Worm (Caenorhabditis elegans): Measurements from ENCODE around the gene snpc-3.4.

snpc-3.4 gene

ce11 chrIII:3972687-3973086 lies 47.1 kb upstream of the snpc-3.4 start, which contains the start of gene R10E9.4:
Gene R10E9.4 (minus strand): TSS chrIII:3972787.
- TF ChIP-seq efl-1 (optimal IDR thresholded peaks at IDR 0.05), result no peak
- no peak for TF ChIP-seq efl-1 (GFP tag; optimal IDR thresholded peaks at IDR 0.05 in 1 of 2)

ce11 chrIII:3974503-3974902 lies 45.3 kb upstream of the snpc-3.4 start:
- no peak for TF ChIP-seq fkh-10 (GFP tag; optimal IDR thresholded peaks at IDR 0.05)
- no peak for TF ChIP-seq hlh-17 (GFP tag; optimal IDR thresholded peaks at IDR 0.05; ENCODE audit: borderline replicate concordance)
- no peak for TF ChIP-seq vab-15 (tag; optimal IDR thresholded peaks at IDR 0.05)
- TF ChIP-seq lin-13 (GFP tag; optimal IDR thresholded peaks at IDR 0.05), result no peak
- no peak for TF ChIP-seq nhr-85 (tag)
- TF ChIP-seq egl-27 (tag; optimal IDR thresholded peaks at IDR 0.05), result no peak
- no peak for TF ChIP-seq zip-4 (GFP tag; optimal IDR thresholded peaks at IDR 0.05)
- no peak for TF ChIP-seq tbx-2 (tag; optimal IDR thresholded peaks at IDR 0.05)
- no peak for TF ChIP-seq Y116A8C.19 (tag; optimal IDR thresholded peaks at IDR 0.05; ENCODE audit: borderline replicate concordance)
- TF ChIP-seq jun-1 (tag; optimal IDR thresholded peaks at IDR 0.05), result no peak
- TF ChIP-seq isw-1 (GFP tag; IDR thresholded peaks at IDR 0.05), result no peak
- no peak for TF ChIP-seq alr-1 (tag; optimal IDR thresholded peaks at IDR 0.05; ENCODE audit: borderline replicate concordance)
- TF ChIP-seq fkh-4 (tag; optimal IDR thresholded peaks at IDR 0.05; ENCODE audit: borderline replicate concordance), result no peak
- no peak for TF ChIP-seq unc-98 (GFP tag; IDR thresholded peaks at IDR 0.05)
- no peak for TF ChIP-seq irx-1 (tag; optimal IDR thresholded peaks at IDR 0.05)
- TF ChIP-seq fos-1 (tag; optimal IDR thresholded peaks at IDR 0.05), result no peak
- no peak for TF ChIP-seq zag-1 (tag; optimal IDR thresholded peaks at IDR 0.05)

ce11 chrIII:3975008-3975407 lies 44.8 kb upstream of the snpc-3.4 start:
- no peak for TF ChIP-seq ces-1 (GFP tag; optimal IDR thresholded peaks at IDR 0.05)
- TF ChIP-seq ama-1 (optimal IDR thresholded peaks at IDR 0.05), result no peak

- TF ChIP-seq sptf-1 (tag; optimal IDR thresholded peaks at IDR 0.05) (no peak), unc-62 (GFP tag; optimal IDR thresholded peaks at IDR 0.05) (no peak), pqm-1 (tag; optimal IDR thresholded peaks at IDR 0.05) (no peak), nhr-85 (tag) (no peak), fkh-4 (tag; optimal IDR thresholded peaks at IDR 0.05; ENCODE audit: borderline replicate concordance) (no peak), aha-1 (tag; optimal IDR thresholded peaks at IDR 0.05) (no peak), C34B4.2 (tag; optimal IDR thresholded peaks at IDR 0.05) (no peak), hlh-17 (GFP tag; optimal IDR thresholded peaks at IDR 0.05; ENCODE audit: borderline replicate concordance) (no peak), nhr-11 (tag; optimal IDR thresholded peaks at IDR 0.05) (no peak), ztf-4 (tag; optimal IDR thresholded peaks at IDR 0.05) (no peak), pag-3 (tag; optimal IDR thresholded peaks at IDR 0.05; ENCODE audit: borderline replicate concordance, insufficient read depth) (no peak)
Measured at ce11 chrIII:3976291-3976690, 43.5 kb upstream of the snpc-3.4 start, which contains the start of gene msi-1. Gene msi-1 (minus strand): TSS chrIII:3976391.

- TF ChIP-seq dsc-1 (tag; optimal IDR thresholded peaks at IDR 0.05), result no peak
- TF ChIP-seq ets-5 (GFP tag; IDR thresholded peaks at IDR 0.05), result no peak
- TF ChIP-seq mdl-1 (tag; optimal IDR thresholded peaks at IDR 0.05), result peak in 1 of 2 experiments; percentile 5
- peak in 1 of 2 experiments; percentile 23 for TF ChIP-seq lin-35 (GFP tag; optimal IDR thresholded peaks at IDR 0.05)
- TF ChIP-seq grh-1 (GFP tag; IDR thresholded peaks at IDR 0.05), result no peak
Measured at ce11 chrIII:3976992-3977391, 42.8 kb upstream of the snpc-3.4 start.

- TF ChIP-seq tbx-2 (tag; optimal IDR thresholded peaks at IDR 0.05) (no peak), lin-35 (GFP tag; optimal IDR thresholded peaks at IDR 0.05) (peak in 1 of 2 experiments; percentile 9), nhr-20 (tag; optimal IDR thresholded peaks at IDR 0.05) (peak; percentile 10), Y116A8C.19 (tag; optimal IDR thresholded peaks at IDR 0.05; ENCODE audit: borderline replicate concordance) (no peak), rnt-1 (tag; optimal IDR thresholded peaks at IDR 0.05) (no peak), swsn-7 (tag; optimal IDR thresholded peaks at IDR 0.05) (no peak), dsc-1 (tag; optimal IDR thresholded peaks at IDR 0.05) (no peak), pax-3 (tag; optimal IDR thresholded peaks at IDR 0.05) (no peak), ceh-88 (GFP tag; IDR thresholded peaks at IDR 0.05) (no peak), skn-1 (tag; optimal IDR thresholded peaks at IDR 0.05) (no peak), efl-1 (optimal IDR thresholded peaks at IDR 0.05) (no peak), efl-1 (GFP tag; optimal IDR thresholded peaks at IDR 0.05 in 1 of 2) (peak in 1 of 2 experiments; percentile 53), zip-4 (GFP tag; optimal IDR thresholded peaks at IDR 0.05) (no peak), blmp-1 (tag; optimal IDR thresholded peaks at IDR 0.05) (peak; percentile 37), nhr-71 (tag; optimal IDR thresholded peaks at IDR 0.05) (peak; percentile 2), snu-23 (GFP tag; optimal IDR thresholded peaks at IDR 0.05) (no peak), ceh-63 (GFP tag; optimal IDR thresholded peaks at IDR 0.05) (no peak), mep-1 (tag; optimal IDR thresholded peaks at IDR 0.05) (peak; percentile 22)
Measured at ce11 chrIII:3978438-3978837, 41.4 kb upstream of the snpc-3.4 start.
